Fruit fly (Drosophila melanogaster) whole organism: Measurements from ENCODE around the gene CG2698.

Experiments used
- CG8478 ChIP-seq: fragments of >200 bp; optimal IDR thresholded peaks from 2 replicates; lab custom pipeline; 2018; ENCODE audit warnings: inconsistent platforms
- pan ChIP-seq: fragments of >200 bp; optimal IDR thresholded peaks from 2 replicates; lab custom pipeline; 2017
- usp ChIP-seq: fragments of >200 bp; optimal IDR thresholded peaks from 2 replicates; lab custom pipeline; 2017; ENCODE audit warnings: missing biosample characterization, missing genetic modification characterization, mixed read lengths

DNA sequence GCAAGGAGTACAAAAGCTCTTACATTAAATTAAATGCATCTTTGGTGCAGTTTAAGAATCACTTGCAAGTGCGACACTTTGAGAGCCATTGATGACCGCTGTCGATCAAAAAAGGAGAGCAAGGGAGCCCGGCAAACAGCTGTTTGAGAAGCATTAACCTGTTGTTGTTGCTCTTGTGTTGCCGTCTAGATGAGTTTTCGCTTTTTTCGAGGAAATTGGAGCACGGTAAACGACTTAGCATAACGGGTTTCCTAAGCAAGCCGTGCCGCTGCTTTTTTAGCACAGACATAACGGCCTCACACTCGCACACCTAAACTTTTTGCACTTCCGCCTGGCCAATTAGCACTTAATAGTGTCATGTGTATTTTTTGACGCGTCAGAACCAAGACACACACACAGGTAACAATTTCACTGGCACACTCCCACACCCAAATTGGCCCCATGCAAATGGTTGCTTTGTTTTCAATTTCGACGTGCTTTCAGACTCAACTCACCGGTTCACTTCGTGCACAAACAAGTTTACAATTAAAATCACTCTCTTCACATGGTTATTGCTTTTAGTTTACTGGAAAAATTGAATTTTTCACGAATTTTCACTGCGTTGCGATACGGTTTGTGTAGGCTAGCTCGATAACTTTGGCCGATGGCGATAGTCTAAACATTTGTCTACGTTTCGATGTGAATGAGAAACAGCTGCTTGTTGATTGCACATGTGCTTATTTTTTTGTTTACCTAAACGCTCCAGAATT, 29.0 kb downstream of the CG2698 start, which contains the start of the genes CG10903 and CG2747:
- TF ChIP-seq CG8478 (lab: Kevin White, UChicago) (no peak), pan (no peak), usp (no peak)
